4 worm cellular contexts compared by ENCODE assay signal in the genomic region with DNA sequence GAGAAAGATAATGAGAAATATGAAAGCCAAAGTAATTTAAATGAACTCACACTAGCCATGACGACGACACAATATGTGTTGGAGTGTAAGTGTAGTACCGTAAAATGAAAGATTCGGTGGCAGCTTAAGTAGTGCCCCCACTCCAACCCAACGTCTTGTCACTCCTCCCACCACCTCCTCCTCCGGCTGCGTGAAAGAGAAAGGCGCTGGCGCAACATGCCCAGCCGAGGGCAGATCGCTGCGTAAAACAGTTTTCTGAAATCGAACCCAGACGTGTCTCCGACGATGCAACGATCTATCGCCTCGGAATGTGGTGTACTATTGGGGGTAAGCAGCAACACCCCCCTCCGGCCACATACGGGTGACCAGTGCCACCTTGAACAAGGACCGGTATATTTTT.
A peak's percentile ranks its signal among the peaks of the same experiment; 100 is the strongest.
TF ChIP-seq lines count a peak whose summit lies in the region.

ZK180.5 (minus strand) TSS at position 101 of the 400 bp plus-strand sequence.

TF ChIP-seq in whole organism, L1 larva, 84 proteins besides CTCF, POLR2A, EP300 and RAD21:
- TF ChIP-seq ceh-90 (tag; optimal IDR thresholded peaks at IDR 0.05; lab: Kevin White, UChicago) (no peak), ceh-88 (GFP tag; IDR thresholded peaks at IDR 0.05; lab: Robert Waterston, UW) (no peak), ces-1 (GFP tag; optimal IDR thresholded peaks at IDR 0.05; lab: Kevin White, UChicago) (no peak), fos-1 (tag; optimal IDR thresholded peaks at IDR 0.05; lab: Kevin White, UChicago) (no peak), blmp-1 (tag; optimal IDR thresholded peaks at IDR 0.05; lab: Kevin White, UChicago) (peak; percentile 34)

TF ChIP-seq in whole organism, L2 larva, 48 proteins besides CTCF, POLR2A, EP300 and RAD21:
- TF ChIP-seq elt-3 (tag; optimal IDR thresholded peaks at IDR 0.05; lab: Kevin White, UChicago) (no peak), nhr-25 (tag; optimal IDR thresholded peaks at IDR 0.05; lab: Kevin White, UChicago) (peak; percentile 17), sma-3 (GFP tag; optimal IDR thresholded peaks at IDR 0.05; lab: Kevin White, UChicago) (no peak), mbf-1 (tag; optimal IDR thresholded peaks at IDR 0.05; lab: Kevin White, UChicago) (no peak), lsy-2 (tag; optimal IDR thresholded peaks at IDR 0.05; lab: Kevin White, UChicago) (no peak), nhr-237 (tag; optimal IDR thresholded peaks at IDR 0.05; lab: Kevin White, UChicago) (no peak), sem-4 (tag; optimal IDR thresholded peaks at IDR 0.05; lab: Kevin White, UChicago) (no peak), nhr-10 (tag; optimal IDR thresholded peaks at IDR 0.05; lab: Kevin White, UChicago) (no peak), ztf-4 (tag; optimal IDR thresholded peaks at IDR 0.05; lab: Kevin White, UChicago) (no peak)

TF ChIP-seq in whole organism, L3 larva, 47 proteins besides CTCF, POLR2A, EP300 and RAD21:
- TF ChIP-seq sea-2 (GFP tag; optimal IDR thresholded peaks at IDR 0.05; lab: Kevin White, UChicago) (no peak), lin-39 (tag; optimal IDR thresholded peaks at IDR 0.05; lab: Kevin White, UChicago) (no peak), nhr-12 (tag; optimal IDR thresholded peaks at IDR 0.05; lab: Kevin White, UChicago) (no peak), zag-1 (tag; optimal IDR thresholded peaks at IDR 0.05; lab: Kevin White, UChicago) (no peak), elt-1 (tag; optimal IDR thresholded peaks at IDR 0.05; lab: Kevin White, UChicago) (no peak), pqm-1 (tag; optimal IDR thresholded peaks at IDR 0.05; lab: Kevin White, UChicago) (no peak), ama-1 (optimal IDR thresholded peaks at IDR 0.05; lab: Kevin White, UChicago) (no peak), elt-2 (tag; optimal IDR thresholded peaks at IDR 0.05; lab: Kevin White, UChicago) (no peak), ZK546.5 (tag; optimal IDR thresholded peaks at IDR 0.05; lab: Kevin White, UChicago) (no peak), mml-1 (tag; optimal IDR thresholded peaks at IDR 0.05; lab: Kevin White, UChicago) (no peak), nhr-67 (tag; optimal IDR thresholded peaks at IDR 0.05; lab: Kevin White, UChicago) (no peak), ceh-28 (tag; optimal IDR thresholded peaks at IDR 0.05; lab: Kevin White, UChicago) (no peak), nhr-43 (tag; optimal IDR thresholded peaks at IDR 0.05; lab: Kevin White, UChicago; ENCODE audit: poor library complexity, severe bottlenecking) (peak; percentile 42), nhr-25 (tag; optimal IDR thresholded peaks at IDR 0.05; lab: Kevin White, UChicago) (peak; percentile 28), eor-1 (tag; optimal IDR thresholded peaks at IDR 0.05; lab: Kevin White, UChicago) (no peak)

TF ChIP-seq in whole organism, young adult, 124 proteins besides CTCF, POLR2A, EP300 and RAD21:
- TF ChIP-seq Y79H2A.3 (GFP tag; conservative IDR thresholded peaks at IDR 0.05; lab: Robert Waterston, UW) (no peak), madf-3 (GFP tag; IDR thresholded peaks at IDR 0.05; lab: Robert Waterston, UW) (0 out of 2 replicates have a peak, but pooled peaks have one; percentile 42)
